Fruit fly (Drosophila melanogaster) whole organism, embryonic: ENCODE measurements around the gene CG15725.

Source experiments
- Bgb ChIP-seq: fragments of 200-800 bp; sonication (Bioruptor generic); IDR thresholded peaks from 2 replicates; pipeline ENCODE4 v1.3.6; 2022; ENCODE audit warnings: missing biosample characterization, missing genetic modification characterization; ENCODE audit not compliant: partially characterized antibody
- CG10654 ChIP-seq: fragments of 200-800 bp; sonication (Bioruptor generic); optimal IDR thresholded peaks from 2 replicates; lab custom pipeline; 2016; ENCODE audit warnings: missing biosample characterization, missing genetic modification characterization
- CG13775 ChIP-seq: fragments of 200-800 bp; sonication (Bioruptor generic); optimal IDR thresholded peaks from 3 replicates; lab custom pipeline; 2017; ENCODE audit warnings: missing biosample characterization, mild to moderate bottlenecking, missing genetic modification characterization
- CG13894 ChIP-seq: fragments of 200-800 bp; sonication (Bioruptor generic); optimal IDR thresholded peaks from 3 replicates; lab custom pipeline; 2018; ENCODE audit warnings: missing biosample characterization, mild to moderate bottlenecking, missing genetic modification characterization, moderate library complexity
- CG1602 ChIP-seq: fragments of 200-800 bp; sonication (Bioruptor generic); optimal IDR thresholded peaks from 3 replicates; lab custom pipeline; 2016; ENCODE audit warnings: missing biosample characterization, missing genetic modification characterization
- CG1603 ChIP-seq: fragments of 200-800 bp; sonication (Bioruptor generic); optimal IDR thresholded peaks from 2 replicates; lab custom pipeline; 2019; ENCODE audit warnings: missing biosample characterization, mild to moderate bottlenecking, missing genetic modification characterization, moderate library complexity
- CG1832 ChIP-seq: fragments of 200-800 bp; sonication (Bioruptor generic); optimal IDR thresholded peaks from 2 replicates; lab custom pipeline; 2017; ENCODE audit warnings: missing biosample characterization, mild to moderate bottlenecking, missing genetic modification characterization, inconsistent platforms
- CG30020 ChIP-seq: fragments of 200-800 bp; optimal IDR thresholded peaks from 2 replicates; lab custom pipeline; 2019; ENCODE audit warnings: missing biosample characterization, mild to moderate bottlenecking, missing genetic modification characterization, moderate library complexity
- CG3726 ChIP-seq: fragments of 200-800 bp; sonication (Bioruptor generic); IDR thresholded peaks from 3 replicates; pipeline ENCODE4, ENCODE4 v1.3.6; 2022; ENCODE audit warnings: missing biosample characterization, missing genetic modification characterization
- CG42726 ChIP-seq: fragments of 200-800 bp; sonication (Bioruptor generic); IDR thresholded peaks from 2 replicates; pipeline ENCODE4 v1.3.6; 2022; ENCODE audit warnings: missing biosample characterization, missing genetic modification characterization; ENCODE audit not compliant: partially characterized antibody
- CG4854 ChIP-seq: fragments of 200-800 bp; sonication (Bioruptor generic); optimal IDR thresholded peaks from 2 replicates; lab custom pipeline; 2016; ENCODE audit warnings: missing biosample characterization, missing genetic modification characterization, inconsistent platforms
- CG6175 ChIP-seq: fragments of 200-800 bp; sonication (Bioruptor generic); IDR thresholded peaks from 3 replicates; pipeline ENCODE4 v1.3.6; 2022; ENCODE audit warnings: missing biosample characterization, missing genetic modification characterization
- CG7745 ChIP-seq: fragments of 200-800 bp; sonication (Bioruptor generic); optimal IDR thresholded peaks from 2 replicates; lab custom pipeline; 2018; ENCODE audit warnings: missing biosample characterization, mild to moderate bottlenecking, missing genetic modification characterization, moderate library complexity
- CG8089 ChIP-seq: fragments of 200-800 bp; sonication (Bioruptor generic); optimal IDR thresholded peaks from 3 replicates; lab custom pipeline; 2016; ENCODE audit warnings: missing biosample characterization, missing genetic modification characterization
- CG8388 ChIP-seq: fragments of 200-800 bp; sonication (Bioruptor generic); optimal IDR thresholded peaks from 2 replicates; lab custom pipeline; 2019; ENCODE audit warnings: missing biosample characterization, mild to moderate bottlenecking, missing genetic modification characterization, moderate library complexity
- CG8478 ChIP-seq: fragments of >200 bp; optimal IDR thresholded peaks from 2 replicates; lab custom pipeline; 2018
- Dip2 ChIP-seq: fragments of 200-800 bp; sonication (Bioruptor generic); IDR thresholded peaks from 2 replicates; pipeline ENCODE4 v1.3.6; 2022; ENCODE audit warnings: missing biosample characterization, missing genetic modification characterization
- Dp ChIP-seq: fragments of 200-800 bp; sonication (Bioruptor generic); optimal IDR thresholded peaks from 2 replicates; lab custom pipeline; 2018; ENCODE audit warnings: missing biosample characterization, mild to moderate bottlenecking, missing genetic modification characterization, moderate library complexity
- Drgx ChIP-seq: fragments of 200-800 bp; sonication (Bioruptor generic); IDR thresholded peaks from 2 replicates; pipeline ENCODE4 v1.3.6; 2022; ENCODE audit warnings: missing biosample characterization, missing genetic modification characterization
- ERR ChIP-seq: fragments of 200-800 bp; sonication (Bioruptor generic); optimal IDR thresholded peaks from 2 replicates; lab custom pipeline; 2016; ENCODE audit warnings: missing biosample characterization, missing genetic modification characterization
- Ets97D ChIP-seq: fragments of 200-800 bp; sonication (Bioruptor generic); optimal IDR thresholded peaks from 3 replicates; lab custom pipeline; 2016; ENCODE audit warnings: missing biosample characterization, missing genetic modification characterization
- Fer3 ChIP-seq: fragments of 200-800 bp; sonication (Bioruptor generic); optimal IDR thresholded peaks from 2 replicates; lab custom pipeline; 2018; ENCODE audit warnings: missing biosample characterization, mild to moderate bottlenecking, missing genetic modification characterization, moderate library complexity
- Lim3 ChIP-seq: fragments of 200-800 bp; sonication (Bioruptor generic); IDR thresholded peaks from 2 replicates; pipeline ENCODE4 v1.3.6; 2022; ENCODE audit warnings: missing biosample characterization, missing genetic modification characterization
- Meics ChIP-seq: fragments of 200-800 bp; sonication (Bioruptor generic); optimal IDR thresholded peaks from 2 replicates; lab custom pipeline; 2017; ENCODE audit warnings: missing biosample characterization, mild to moderate bottlenecking, missing genetic modification characterization
- NC2β ChIP-seq: fragments of 200-800 bp; sonication (Bioruptor generic); optimal IDR thresholded peaks from 2 replicates; lab custom pipeline; 2016; ENCODE audit warnings: missing biosample characterization, missing genetic modification characterization
- Neu2 ChIP-seq: fragments of 200-800 bp; sonication (Bioruptor generic); optimal IDR thresholded peaks from 3 replicates; lab custom pipeline; 2016; ENCODE audit warnings: missing biosample characterization, missing genetic modification characterization, borderline replicate concordance
- Nf-YB ChIP-seq: fragments of 200-800 bp; sonication (Bioruptor generic); optimal IDR thresholded peaks from 3 replicates; lab custom pipeline; 2019; ENCODE audit warnings: missing biosample characterization, mild to moderate bottlenecking, missing genetic modification characterization, moderate library complexity
- Poxn ChIP-seq: fragments of 200-800 bp; sonication (Bioruptor generic); IDR thresholded peaks from 2 replicates; pipeline ENCODE4 v1.3.6; 2022; ENCODE audit warnings: missing biosample characterization, missing genetic modification characterization
- Sry-β ChIP-seq: fragments of 200-800 bp; sonication (Bioruptor generic); optimal IDR thresholded peaks from 2 replicates; lab custom pipeline; 2018; ENCODE audit warnings: missing biosample characterization, mild to moderate bottlenecking, missing genetic modification characterization, moderate library complexity
- ab ChIP-seq: fragments of 200-800 bp; sonication (Bioruptor generic); optimal IDR thresholded peaks from 2 replicates; lab custom pipeline; 2016; ENCODE audit warnings: missing biosample characterization, missing genetic modification characterization
- bbx ChIP-seq: fragments of 200-800 bp; sonication (Bioruptor generic); IDR thresholded peaks from 2 replicates; pipeline ENCODE4 v1.3.6; 2022; ENCODE audit warnings: missing biosample characterization, missing genetic modification characterization; ENCODE audit not compliant: partially characterized antibody
- bcd ChIP-seq: fragments of 200-800 bp; sonication (Bioruptor generic); optimal IDR thresholded peaks from 2 replicates; lab custom pipeline; 2017; ENCODE audit warnings: missing biosample characterization, mild to moderate bottlenecking, missing genetic modification characterization
- cas ChIP-seq: fragments of 200-800 bp; sonication (Bioruptor generic); IDR thresholded peaks from 2 replicates; pipeline ENCODE4 v1.3.6; 2022; ENCODE audit warnings: missing biosample characterization, missing genetic modification characterization
- cg ChIP-seq: fragments of 200-800 bp; sonication (Bioruptor generic); optimal IDR thresholded peaks from 3 replicates; lab custom pipeline; 2019; ENCODE audit warnings: missing biosample characterization, mild to moderate bottlenecking, missing genetic modification characterization, moderate library complexity
- chm ChIP-seq: fragments of 200-800 bp; sonication (Bioruptor generic); IDR thresholded peaks from 2 replicates; pipeline ENCODE4 v1.3.6; 2022; ENCODE audit warnings: missing biosample characterization, missing genetic modification characterization
- ci ChIP-seq: fragments of 200-800 bp; sonication (Bioruptor generic); IDR thresholded peaks from 3 replicates; pipeline ENCODE4 v1.3.6; 2022; ENCODE audit warnings: missing biosample characterization, missing genetic modification characterization
- ems ChIP-seq: fragments of 200-800 bp; sonication (Bioruptor generic); optimal IDR thresholded peaks from 3 replicates; lab custom pipeline; 2016; ENCODE audit warnings: missing biosample characterization, missing genetic modification characterization
- fd102C ChIP-seq: fragments of 200-800 bp; sonication (Bioruptor generic); optimal IDR thresholded peaks from 2 replicates; lab custom pipeline; 2018; ENCODE audit warnings: missing biosample characterization, mild to moderate bottlenecking, missing genetic modification characterization, moderate library complexity
- maf-S ChIP-seq: fragments of 200-800 bp; sonication (Bioruptor generic); optimal IDR thresholded peaks from 2 replicates; lab custom pipeline; 2016; ENCODE audit warnings: missing biosample characterization, missing genetic modification characterization
- nau ChIP-seq: fragments of 200-800 bp; sonication (Bioruptor generic); optimal IDR thresholded peaks from 3 replicates; lab custom pipeline; 2017; ENCODE audit warnings: missing biosample characterization, mild to moderate bottlenecking, missing genetic modification characterization, missing genetic modification reagents
- nerfin-1 ChIP-seq: fragments of 200-800 bp; sonication (Bioruptor generic); optimal IDR thresholded peaks from 3 replicates; lab custom pipeline; 2019; ENCODE audit warnings: missing biosample characterization, mild to moderate bottlenecking, missing genetic modification characterization, moderate library complexity
- onecut ChIP-seq: fragments of 200-800 bp; sonication (Bioruptor generic); IDR thresholded peaks from 2 replicates; pipeline ENCODE4 v1.3.6; 2022; ENCODE audit warnings: missing biosample characterization, missing genetic modification characterization
- org-1 ChIP-seq: fragments of 200-800 bp; sonication (Bioruptor generic); optimal IDR thresholded peaks from 2 replicates; lab custom pipeline; 2017; ENCODE audit warnings: missing biosample characterization, missing genetic modification characterization
- peb ChIP-seq: fragments of 200-800 bp; sonication (Bioruptor generic); IDR thresholded peaks from 2 replicates; pipeline ENCODE4 v1.3.6; 2022; ENCODE audit warnings: missing biosample characterization, missing genetic modification characterization
- schlank ChIP-seq: fragments of 200-800 bp; sonication (Bioruptor generic); optimal IDR thresholded peaks from 2 replicates; lab custom pipeline; 2018; ENCODE audit warnings: missing biosample characterization, mild to moderate bottlenecking, missing genetic modification characterization
- slou ChIP-seq: fragments of 200-800 bp; sonication (Bioruptor generic); optimal IDR thresholded peaks from 3 replicates; lab custom pipeline; 2016; ENCODE audit warnings: missing biosample characterization, missing genetic modification characterization
- so ChIP-seq: fragments of 200-800 bp; sonication (Bioruptor generic); IDR thresholded peaks from 3 replicates; pipeline ENCODE4 v1.3.6; 2022; ENCODE audit warnings: missing biosample characterization, missing genetic modification characterization
- tap ChIP-seq: fragments of 200-800 bp; optimal IDR thresholded peaks from 3 replicates; lab custom pipeline; 2019; ENCODE audit warnings: missing biosample characterization, mild to moderate bottlenecking, missing genetic modification characterization, moderate library complexity
- trem ChIP-seq: fragments of 200-800 bp; optimal IDR thresholded peaks from 3 replicates; lab custom pipeline; 2019; ENCODE audit warnings: missing biosample characterization, mild to moderate bottlenecking, missing genetic modification characterization, moderate library complexity

Gene CG15725

dm6 chrX:12734710-12735462 is 29.2 kb downstream of the CG15725 start (continued):
- TF ChIP-seq CG1602 (GFP tag; lab: Kevin White, UChicago) (peak; percentile 81), tap (tag; lab: Kevin White, UChicago) (peak; percentile 89), CG8089 (no peak), NC2β (GFP tag; lab: Kevin White, UChicago) (no peak), bcd (GFP tag; lab: Kevin White, UChicago) (peak; percentile 86), Nf-YB (peak; percentile 70), ERR (no peak), org-1 (GFP tag; lab: Kevin White, UChicago) (peak; percentile 68), CG13775 (GFP tag; lab: Kevin White, UChicago) (peak; percentile 82), peb (GFP tag; lab: Robert Waterston, UW) (peak; percentile 72), Drgx (GFP tag; lab: Robert Waterston, UW) (peak; percentile 75), CG42726 (GFP tag; lab: Robert Waterston, UW) (0 out of 2 replicates have a peak, but pooled peaks have one; percentile 6), CG1603 (tag; lab: Kevin White, UChicago) (peak; percentile 19), CG7745 (tag; lab: Kevin White, UChicago) (no peak), ci (peak; percentile 78; the same call in 2 of the 3 replicates), schlank (peak; percentile 77), maf-S (GFP tag; lab: Kevin White, UChicago) (no peak), Poxn (peak; percentile 74), Dp (GFP tag; lab: Kevin White, UChicago) (no peak), Neu2 (no peak), Fer3 (peak; percentile 94), Dip2 (GFP tag; lab: Robert Waterston, UW) (no peak), chm (GFP tag; lab: Robert Waterston, UW) (peak; percentile 34), CG10654 (GFP tag; lab: Kevin White, UChicago) (peak; percentile 76), CG30020 (tag; lab: Kevin White, UChicago) (peak; percentile 56), CG1832 (peak; percentile 97), ab (GFP tag; lab: Kevin White, UChicago) (no peak), slou (peak; percentile 71), CG3726 (no peak; the same call in 2 of the 3 replicates), CG8388 (GFP tag; lab: Kevin White, UChicago) (peak; percentile 87), trem (tag; lab: Kevin White, UChicago) (peak; percentile 83), Bgb (GFP tag; lab: Robert Waterston, UW) (peak; percentile 56; the same call in 1 of the 2 replicates), cas (GFP tag; lab: Robert Waterston, UW) (peak; percentile 57; the same call in 1 of the 2 replicates), bbx (GFP tag; lab: Robert Waterston, UW) (peak; percentile 51; the same call in 1 of the 2 replicates), Meics (GFP tag; lab: Kevin White, UChicago) (peak; percentile 92), cg (GFP tag; lab: Kevin White, UChicago) (no peak), nau (GFP tag; lab: Kevin White, UChicago) (peak; percentile 31), CG4854 (GFP tag; lab: Kevin White, UChicago) (no peak), onecut (GFP tag; lab: Robert Waterston, UW) (peak; percentile 58), Lim3 (GFP tag; lab: Robert Waterston, UW) (peak; percentile 77; the same call in 1 of the 2 replicates), CG8478 (lab: Kevin White, UChicago) (peak; percentile 89), CG13894 (tag; lab: Kevin White, UChicago) (peak; percentile 93), nerfin-1 (tag; lab: Kevin White, UChicago) (peak; percentile 80), fd102C (GFP tag; lab: Kevin White, UChicago) (no peak), CG6175 (GFP tag; lab: Robert Waterston, UW) (peak; percentile 57; the same call in 1 of the 3 replicates), Ets97D (GFP tag; lab: Kevin White, UChicago) (no peak), ems (GFP tag; lab: Kevin White, UChicago) (no peak), so (GFP tag; lab: Robert Waterston, UW) (peak; percentile 78; the same call in 2 of the 3 replicates), Sry-β (GFP tag; lab: Kevin White, UChicago) (no peak)
